Fruit fly (Drosophila melanogaster) whole organism, embryonic: ENCODE results near the gene eIF3l.

Source experiments
- CG11456 ChIP-seq: fragments of 200-800 bp; sonication (Bioruptor generic); IDR thresholded peaks from 3 replicates; pipeline ENCODE4 v1.3.6; 2022; ENCODE audit warnings: missing biosample characterization, missing genetic modification characterization
- CG3407 ChIP-seq: fragments of 200-800 bp; sonication (Bioruptor generic); optimal IDR thresholded peaks from 2 replicates; lab custom pipeline; 2018; ENCODE audit warnings: missing biosample characterization, mild to moderate bottlenecking, missing genetic modification characterization
- fd96Cb ChIP-seq: fragments of 200-800 bp; sonication (Bioruptor generic); optimal IDR thresholded peaks from 2 replicates; lab custom pipeline; 2018; ENCODE audit warnings: missing biosample characterization, mild to moderate bottlenecking, missing genetic modification characterization, moderate library complexity
- ssp ChIP-seq: fragments of 200-800 bp; sonication (Bioruptor generic); IDR thresholded peaks from 2 replicates; pipeline ENCODE4 v1.3.6; 2022; ENCODE audit warnings: missing biosample characterization, missing genetic modification characterization

DNA sequence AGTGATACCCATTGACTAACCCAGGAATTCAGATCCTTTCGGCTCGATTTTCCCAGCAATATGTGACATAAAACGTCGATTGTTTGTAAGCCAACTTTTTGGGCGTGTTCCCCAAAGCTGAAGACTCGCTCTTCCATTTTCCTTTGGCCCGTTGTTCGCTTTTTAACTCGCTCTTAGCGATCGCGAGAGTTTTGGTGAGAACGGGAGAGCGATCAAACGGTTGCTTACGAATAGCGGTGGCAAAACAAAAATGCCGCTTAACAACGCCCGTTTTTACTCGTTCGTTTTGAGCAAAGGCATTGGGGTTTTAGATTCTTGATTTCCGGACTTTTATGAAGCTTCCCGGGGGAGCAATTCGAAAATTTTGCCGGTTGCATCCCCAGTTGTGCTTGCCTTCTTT lies 1.1 kb upstream of the eIF3l start:
- no peak for TF ChIP-seq fd96Cb (tag; lab: Kevin White, UChicago)
- no peak for TF ChIP-seq CG3407 (GFP tag; lab: Kevin White, UChicago)
- TF ChIP-seq CG11456 (GFP tag; lab: Robert Waterston, UW): no peak
- no peak for TF ChIP-seq ssp (GFP tag; lab: Robert Waterston, UW)
